Worm (Caenorhabditis elegans) whole organism, L1 larva: ENCODE data around the gene nhr-146.

Source experiments
- C04F5.9 ChIP-seq: sonication (generic microtip); optimal IDR thresholded peaks from 2 replicates; lab custom pipeline; 2016; ENCODE audit warnings: missing genetic modification characterization, missing compliant biosample characterization
- C34B4.2 ChIP-seq: sonication (generic microtip); optimal IDR thresholded peaks from 2 replicates; lab custom pipeline; 2017; ENCODE audit warnings: mild to moderate bottlenecking, missing genetic modification characterization, missing compliant biosample characterization
- F16B12.6 ChIP-seq: fragments of 150-350 bp; optimal IDR thresholded peaks from 2 replicates; lab custom pipeline; 2014; ENCODE audit warnings: missing biosample characterization, missing genetic modification characterization
- aha-1 ChIP-seq: fragments of 150-350 bp; optimal IDR thresholded peaks from 2 replicates; lab custom pipeline; 2014; ENCODE audit warnings: missing biosample characterization, missing genetic modification characterization
- alr-1 ChIP-seq: fragments of 200-800 bp; sonication (Bioruptor generic); optimal IDR thresholded peaks from 2 replicates; lab custom pipeline; 2018; ENCODE audit warnings: borderline replicate concordance, mild to moderate bottlenecking, missing genetic modification characterization, missing compliant biosample characterization
- aly-2 ChIP-seq: fragments of 150-350 bp; optimal IDR thresholded peaks from 2 replicates; lab custom pipeline; 2014; ENCODE audit warnings: missing biosample characterization, missing genetic modification characterization
- ceh-63 ChIP-seq: fragments of 200-800 bp; sonication (Bioruptor generic); optimal IDR thresholded peaks from 2 replicates; lab custom pipeline; 2018; ENCODE audit warnings: mild to moderate bottlenecking, missing genetic modification characterization, missing compliant biosample characterization
- ceh-82 ChIP-seq, 3 experiments: fragments of 150-350 bp in 1 of 3; sonication (generic microtip) in 2 of 3; optimal IDR thresholded peaks; 2 replicates each; lab custom pipeline; 2014 to 2017; ENCODE audit warnings: missing biosample characterization in 3 of 3, missing genetic modification characterization in 3 of 3
- ceh-88 ChIP-seq: fragments of 200-800 bp; sonication (Bioruptor generic); IDR thresholded peaks from 2 replicates; pipeline ENCODE4 v1.3.6; 2022; ENCODE audit warnings: missing genetic modification characterization, missing compliant biosample characterization
- ceh-90 ChIP-seq: sonication (generic microtip); optimal IDR thresholded peaks from 2 replicates; lab custom pipeline; 2016; ENCODE audit warnings: missing genetic modification characterization, missing compliant biosample characterization
- ces-1 ChIP-seq: fragments of 150-350 bp; optimal IDR thresholded peaks from 2 replicates; lab custom pipeline; 2014; ENCODE audit warnings: missing biosample characterization, missing genetic modification reagents, missing genetic modification characterization
- egl-13 ChIP-seq: sonication (generic microtip); optimal IDR thresholded peaks from 2 replicates; lab custom pipeline; 2016; ENCODE audit warnings: missing genotype, missing genetic modification reagents, missing genetic modification characterization, missing compliant biosample characterization
- elt-2 ChIP-seq: sonication (generic microtip); optimal IDR thresholded peaks from 2 replicates; lab custom pipeline; 2016; ENCODE audit warnings: missing genetic modification characterization, mild to moderate bottlenecking, inconsistent platforms, missing compliant biosample characterization, missing genetic modification reagents
- fkh-8 ChIP-seq: sonication (generic microtip); optimal IDR thresholded peaks from 2 replicates; lab custom pipeline; 2016; ENCODE audit warnings: mild to moderate bottlenecking, missing genetic modification characterization, missing compliant biosample characterization
- fos-1 ChIP-seq: fragments of 150-350 bp; optimal IDR thresholded peaks from 2 replicates; lab custom pipeline; 2014; ENCODE audit warnings: missing biosample characterization, missing genetic modification characterization
- hlh-17 ChIP-seq: fragments of 200-800 bp; sonication (Bioruptor generic); optimal IDR thresholded peaks from 2 replicates; lab custom pipeline; 2018; ENCODE audit warnings: missing genetic modification characterization, mild to moderate bottlenecking, missing compliant biosample characterization, moderate library complexity, borderline replicate concordance
- hlh-4 ChIP-seq: sonication (generic microtip); optimal IDR thresholded peaks from 2 replicates; lab custom pipeline; 2016; ENCODE audit warnings: mild to moderate bottlenecking, missing genetic modification characterization, missing compliant biosample characterization
- irx-1 ChIP-seq: sonication (generic microtip); optimal IDR thresholded peaks from 2 replicates; lab custom pipeline; 2016; ENCODE audit warnings: missing genetic modification characterization, missing compliant biosample characterization
- isw-1 ChIP-seq: fragments of 200-800 bp; sonication (Bioruptor generic); IDR thresholded peaks from 2 replicates; pipeline ENCODE4 v1.3.6; 2022; ENCODE audit warnings: missing genetic modification characterization, missing compliant biosample characterization
- jun-1 ChIP-seq: fragments of 150-350 bp; optimal IDR thresholded peaks from 2 replicates; lab custom pipeline; 2014; ENCODE audit warnings: missing biosample characterization, missing genetic modification reagents, missing genetic modification characterization
- lin-35 ChIP-seq, 2 experiments: fragments of 150-350 bp; optimal IDR thresholded peaks; 2 replicates each; lab custom pipeline; 2014; ENCODE audit warnings: missing biosample characterization in 2 of 2, missing genetic modification characterization in 2 of 2, missing genetic modification reagents in 2 of 2
- lir-3 ChIP-seq: sonication (generic microtip); optimal IDR thresholded peaks from 2 replicates; lab custom pipeline; 2016; ENCODE audit warnings: mild to moderate bottlenecking, missing genetic modification characterization, moderate library complexity, missing compliant biosample characterization; ENCODE audit not compliant: poor library complexity
- mep-1 ChIP-seq: fragments of 150-350 bp; optimal IDR thresholded peaks from 2 replicates; lab custom pipeline; 2014; ENCODE audit warnings: missing biosample characterization, missing genetic modification characterization
- nhr-19 ChIP-seq: fragments of 200-800 bp; sonication (Bioruptor generic); conservative IDR thresholded peaks from 2 replicates; pipeline ENCODE4 v1.3.6; 2022; ENCODE audit warnings: missing genetic modification characterization, missing compliant biosample characterization
- nhr-20 ChIP-seq: sonication (generic microtip); optimal IDR thresholded peaks from 2 replicates; lab custom pipeline; 2016; ENCODE audit warnings: mild to moderate bottlenecking, missing genetic modification characterization, missing compliant biosample characterization
- nhr-28 ChIP-seq: fragments of 150-350 bp; optimal IDR thresholded peaks from 2 replicates; lab custom pipeline; 2014; ENCODE audit warnings: missing biosample characterization, missing genetic modification characterization
- nhr-47 ChIP-seq: sonication (generic microtip); optimal IDR thresholded peaks from 2 replicates; lab custom pipeline; 2016; ENCODE audit warnings: mild to moderate bottlenecking, missing genetic modification characterization, moderate library complexity, missing compliant biosample characterization
- pag-3 ChIP-seq: sonication (generic microtip); optimal IDR thresholded peaks from 2 replicates; lab custom pipeline; 2017; ENCODE audit warnings: missing genetic modification characterization, mild to moderate bottlenecking, missing compliant biosample characterization, antibody characterized with exemption, borderline replicate concordance; ENCODE audit not compliant: insufficient read depth
- rnt-1 ChIP-seq: sonication (generic microtip); optimal IDR thresholded peaks from 2 replicates; lab custom pipeline; 2016; ENCODE audit warnings: mild to moderate bottlenecking, missing genetic modification characterization, moderate library complexity, missing compliant biosample characterization
- sptf-1 ChIP-seq: fragments of 150-350 bp; optimal IDR thresholded peaks from 2 replicates; lab custom pipeline; 2014; ENCODE audit warnings: missing biosample characterization, missing genetic modification characterization
- sup-37 ChIP-seq: fragments of 200-800 bp; sonication (Bioruptor generic); optimal IDR thresholded peaks from 2 replicates; lab custom pipeline; 2018; ENCODE audit warnings: mild to moderate bottlenecking, missing genetic modification characterization, missing compliant biosample characterization
- swsn-7 ChIP-seq: sonication (generic microtip); optimal IDR thresholded peaks from 2 replicates; lab custom pipeline; 2016; ENCODE audit warnings: missing genetic modification characterization, missing compliant biosample characterization
- tlp-1 ChIP-seq: fragments of 150-350 bp; optimal IDR thresholded peaks from 2 replicates; lab custom pipeline; 2014; ENCODE audit warnings: missing biosample characterization, missing genetic modification characterization
- unc-130 ChIP-seq: fragments of 150-350 bp; optimal IDR thresholded peaks from 2 replicates; lab custom pipeline; 2017; ENCODE audit warnings: missing biosample characterization, missing genetic modification characterization, inconsistent platforms
- unc-62 ChIP-seq: fragments of 150-350 bp; optimal IDR thresholded peaks from 2 replicates; lab custom pipeline; 2014; ENCODE audit warnings: missing biosample characterization, missing genetic modification reagents, missing genetic modification characterization
- unc-86 ChIP-seq: sonication (generic microtip); optimal IDR thresholded peaks from 2 replicates; lab custom pipeline; 2016; ENCODE audit warnings: missing genetic modification characterization, missing compliant biosample characterization
- unc-98 ChIP-seq: fragments of 200-800 bp; sonication (Bioruptor generic); IDR thresholded peaks from 2 replicates; pipeline ENCODE4 v1.3.6; 2022; ENCODE audit warnings: missing genetic modification characterization, missing compliant biosample characterization
- zag-1 ChIP-seq: fragments of 150-350 bp; optimal IDR thresholded peaks from 2 replicates; lab custom pipeline; 2014; ENCODE audit warnings: missing biosample characterization, missing genetic modification characterization
- zip-4 ChIP-seq: fragments of 200-800 bp; sonication (Bioruptor generic); optimal IDR thresholded peaks from 2 replicates; lab custom pipeline; 2018; ENCODE audit warnings: mild to moderate bottlenecking, missing genetic modification characterization, moderate library complexity, missing compliant biosample characterization

Gene nhr-146

DNA sequence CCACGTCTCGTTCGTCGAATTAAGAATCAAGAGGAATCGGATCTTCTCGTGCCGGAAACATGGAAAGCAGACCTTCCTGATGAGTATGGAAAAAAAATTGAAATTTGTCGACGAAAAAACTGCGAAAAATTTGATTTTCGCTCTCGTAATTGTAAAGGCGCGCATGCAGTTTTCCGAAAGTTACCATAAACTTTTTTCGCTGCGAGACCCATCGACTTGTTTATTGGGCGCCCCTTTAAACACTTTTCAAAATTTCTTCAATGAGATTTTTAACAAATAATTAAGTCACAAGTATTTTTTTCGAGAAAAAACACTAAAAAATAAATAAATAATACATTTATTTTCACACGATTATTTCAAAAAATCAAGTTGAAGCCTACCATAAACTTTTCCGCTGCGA lies 34.1 kb downstream of the nhr-146 start:
- TF ChIP-seq C04F5.9 (no peak), F16B12.6 (tag; lab: Kevin White, UChicago) (no peak), elt-2 (tag; lab: Kevin White, UChicago) (no peak), lin-35 (GFP tag; optimal IDR thresholded peaks at IDR 0.05; lab: Kevin White, UChicago) (no peak), jun-1 (tag; lab: Kevin White, UChicago) (no peak), sptf-1 (tag; lab: Kevin White, UChicago) (no peak), nhr-20 (tag; lab: Kevin White, UChicago) (no peak), tlp-1 (tag; lab: Kevin White, UChicago) (no peak), irx-1 (tag; lab: Kevin White, UChicago) (no peak), zag-1 (no peak), ces-1 (no peak), mep-1 (tag; lab: Kevin White, UChicago) (no peak), unc-86 (tag; lab: Kevin White, UChicago) (no peak), ceh-90 (tag; lab: Kevin White, UChicago) (no peak)
- TF ChIP-seq, all 84 proteins: peak for 0

DNA sequence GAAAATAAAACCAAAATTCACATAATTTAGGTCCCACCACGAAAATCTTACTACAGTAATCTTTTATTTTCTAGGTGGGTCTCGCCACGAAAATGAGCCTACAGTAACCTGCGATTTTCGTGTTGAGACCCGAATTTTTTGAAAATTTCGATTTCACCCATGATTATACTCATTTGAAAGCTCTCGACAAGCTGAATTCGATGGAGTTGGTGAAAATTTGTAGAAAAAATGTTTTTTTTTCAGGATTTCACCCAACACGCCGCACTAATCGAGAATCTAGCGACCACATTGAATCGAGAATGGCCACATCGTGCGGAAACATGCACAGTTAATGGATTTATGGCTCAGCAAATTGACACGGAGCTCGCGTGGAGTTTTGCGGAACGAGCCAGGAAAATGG lies 36.3 kb downstream of the nhr-146 start:
- TF ChIP-seq ceh-88 (GFP tag; lab: Robert Waterston, UW) (no peak), isw-1 (GFP tag; lab: Robert Waterston, UW) (no peak), swsn-7 (tag; lab: Kevin White, UChicago) (no peak), C04F5.9 (no peak), unc-130 (no peak), fos-1 (tag; lab: Kevin White, UChicago) (no peak), aly-2 (no peak), nhr-47 (no peak), aha-1 (tag; lab: Kevin White, UChicago) (no peak), fkh-8 (tag; lab: Kevin White, UChicago) (no peak), alr-1 (tag; lab: Kevin White, UChicago) (no peak), ceh-63 (GFP tag; lab: Kevin White, UChicago) (no peak), rnt-1 (tag; lab: Kevin White, UChicago) (no peak), hlh-17 (GFP tag; lab: Kevin White, UChicago) (no peak)

DNA sequence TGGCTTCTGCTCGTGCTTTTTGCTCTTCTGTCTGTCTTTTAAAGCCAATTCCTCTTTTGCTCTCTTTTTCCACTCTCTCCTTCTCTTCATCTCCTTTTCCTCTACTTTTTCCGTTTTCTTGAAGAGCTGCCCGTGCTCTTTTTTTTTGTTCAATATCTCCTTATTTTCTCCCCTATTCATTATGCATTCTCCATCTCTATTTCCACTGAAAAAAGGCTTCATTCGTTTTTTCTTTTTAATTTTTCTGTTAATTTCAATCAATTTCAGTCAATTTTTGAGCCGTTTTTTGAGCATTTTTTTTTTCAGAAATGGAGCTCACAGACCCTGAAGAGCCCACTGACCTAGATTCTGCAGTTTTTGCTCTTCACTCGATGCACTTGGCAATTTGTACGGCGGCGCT lies 45.8 kb downstream of the nhr-146 start, which contains the start of gene Y41D4B.1:
Y41D4B.1 (plus strand) TSS at position 301 of the 400 bp plus-strand sequence.
- TF ChIP-seq nhr-20 (tag; lab: Kevin White, UChicago): no peak
- TF ChIP-seq jun-1 (tag; lab: Kevin White, UChicago): no peak
- TF ChIP-seq zag-1: no peak
- TF ChIP-seq unc-62: no peak
- TF ChIP-seq unc-98 (GFP tag; lab: Robert Waterston, UW): no peak
- no peak for TF ChIP-seq swsn-7 (tag; lab: Kevin White, UChicago)
- TF ChIP-seq hlh-4: no peak
- TF ChIP-seq nhr-19 (GFP tag; lab: Robert Waterston, UW): no peak
- TF ChIP-seq sup-37 (GFP tag; lab: Kevin White, UChicago): no peak
- no peak for TF ChIP-seq lir-3
- no peak for TF ChIP-seq nhr-28
- TF ChIP-seq C34B4.2 (tag; lab: Kevin White, UChicago): no peak
- TF ChIP-seq zip-4 (GFP tag; lab: Kevin White, UChicago): no peak
- TF ChIP-seq egl-13 (tag; lab: Kevin White, UChicago): no peak
- no peak for TF ChIP-seq nhr-47
- TF ChIP-seq unc-130: no peak
- no peak for TF ChIP-seq ceh-82 (tag; optimal IDR thresholded peaks at IDR 0.05; lab: Kevin White, UChicago)
- no peak for TF ChIP-seq pag-3 (tag; lab: Kevin White, UChicago)
